Worm (Caenorhabditis elegans): ENCODE data around the gene R04A9.1.

The R04A9.1 gene

DNA sequence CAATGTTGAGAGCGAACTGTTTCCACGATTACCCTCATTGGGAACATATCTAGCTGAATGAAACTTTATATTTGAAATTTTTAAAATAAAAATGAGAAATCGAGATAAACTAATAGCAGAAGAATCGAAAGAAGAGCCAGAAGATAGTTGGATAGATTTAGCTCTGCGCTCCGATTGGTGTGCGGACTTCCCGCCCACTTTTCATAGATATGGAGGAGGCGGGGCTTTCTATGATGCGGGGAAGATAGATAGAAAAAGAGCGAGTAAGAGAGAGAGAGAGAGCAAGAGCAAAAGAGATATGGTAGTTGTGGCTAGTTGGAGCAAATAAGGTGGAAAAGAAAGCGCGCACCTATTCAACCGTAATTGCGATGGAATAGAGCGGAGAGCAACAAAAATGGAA, 29.1 kb downstream of the R04A9.1 start, which contains the start of gene dve-1:
Gene dve-1 (minus strand): TSS at position 66 of the 400 bp plus-strand sequence.
- TF ChIP-seq sdc-2 (tag; optimal IDR thresholded peaks at IDR 0.05) = peak; percentile 10
- peak; percentile 87 for TF ChIP-seq nfya-1 (tag; optimal IDR thresholded peaks at IDR 0.05)
- no peak for TF ChIP-seq K09A11.1 (tag; optimal IDR thresholded peaks at IDR 0.05; ENCODE audit: insufficient read depth)

DNA sequence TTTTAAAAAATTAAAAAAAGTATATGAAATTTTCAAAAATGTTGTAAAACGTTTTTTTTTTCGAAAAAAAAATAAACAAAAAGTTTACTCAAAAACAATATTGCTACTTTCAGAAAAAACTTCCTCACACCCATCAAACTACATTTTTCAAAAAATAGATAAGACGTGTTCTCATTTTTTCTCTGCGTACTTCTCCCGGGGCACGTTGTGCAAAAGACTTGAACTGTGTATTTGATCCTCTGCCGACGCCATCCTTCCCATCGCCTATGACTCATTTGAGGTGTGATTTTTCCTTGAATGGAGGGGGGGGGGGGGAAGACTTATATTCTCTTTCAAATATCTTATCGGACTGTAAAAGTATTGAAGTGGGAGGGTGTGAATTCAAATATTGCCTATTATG, 33.7 kb downstream of the R04A9.1 start:
- TF ChIP-seq T23F11.4 (GFP tag; optimal IDR thresholded peaks at IDR 0.05) = no peak
- no peak for TF ChIP-seq Y22D7AL.16 (tag; optimal IDR thresholded peaks at IDR 0.05)

DNA sequence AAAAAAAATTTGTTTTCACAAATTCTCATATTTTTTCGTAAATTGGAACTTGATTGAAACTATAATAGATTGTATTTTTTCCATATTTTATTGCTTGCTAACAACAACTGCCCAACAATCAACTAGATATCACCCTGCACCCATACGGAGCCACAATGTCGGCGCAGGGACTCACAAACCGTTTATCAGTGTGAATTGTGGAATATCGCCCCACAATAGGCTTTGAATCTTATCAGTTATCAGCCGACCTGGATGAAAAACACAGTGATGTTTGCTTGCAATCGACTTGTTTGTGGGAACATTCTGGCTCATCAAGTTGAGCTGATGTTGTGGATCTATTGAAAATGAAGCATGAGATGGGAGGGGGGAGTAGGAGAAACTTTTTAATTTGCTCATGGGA, 34.3 kb downstream of the R04A9.1 start:
- TF ChIP-seq lim-6 (tag; optimal IDR thresholded peaks at IDR 0.05) (no peak), syd-9 (tag; optimal IDR thresholded peaks at IDR 0.05) (no peak), T23F11.4 (GFP tag; optimal IDR thresholded peaks at IDR 0.05) (no peak), pros-1 (tag; optimal IDR thresholded peaks at IDR 0.05) (no peak), hlh-8 (tag; optimal IDR thresholded peaks at IDR 0.05) (no peak), unc-3 (GFP tag; conservative IDR thresholded peaks at IDR 0.05) (no peak), unc-3 (tag; optimal IDR thresholded peaks at IDR 0.05) (no peak), pqm-1 (tag; optimal IDR thresholded peaks at IDR 0.05) (no peak), unc-42 (tag; optimal IDR thresholded peaks at IDR 0.05) (no peak), che-1 (tag; optimal IDR thresholded peaks at IDR 0.05) (no peak), nfya-1 (tag; optimal IDR thresholded peaks at IDR 0.05) (no peak), elt-2 (tag; optimal IDR thresholded peaks at IDR 0.05) (no peak), fkh-6 (tag; optimal IDR thresholded peaks at IDR 0.05) (no peak), ceh-31 (tag; optimal IDR thresholded peaks at IDR 0.05) (no peak), ama-1 (optimal IDR thresholded peaks at IDR 0.05) (no peak), K09A11.1 (tag; optimal IDR thresholded peaks at IDR 0.05; ENCODE audit: insufficient read depth) (no peak)

DNA sequence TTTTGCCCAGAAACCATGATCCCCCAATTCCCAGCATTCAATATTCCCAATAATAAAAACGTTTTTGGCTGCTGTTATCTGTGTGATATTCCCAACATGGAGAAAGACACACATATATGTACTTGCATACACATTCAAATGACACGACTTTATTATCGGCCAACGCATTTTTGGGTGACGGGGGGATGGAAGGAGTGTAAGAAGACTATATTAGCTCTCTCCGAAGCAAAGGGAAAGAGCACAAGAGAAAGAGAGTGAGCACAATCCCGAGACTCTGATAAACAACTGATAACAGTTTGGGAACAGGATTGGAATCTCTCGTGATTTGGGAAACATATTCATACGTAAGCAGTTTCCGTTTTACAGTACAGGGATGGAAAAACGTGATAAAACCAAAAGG, 35.7 kb downstream of the R04A9.1 start:
- TF ChIP-seq ets-4 (tag; optimal IDR thresholded peaks at IDR 0.05) = no peak
- TF ChIP-seq Y22D7AL.16 (tag; optimal IDR thresholded peaks at IDR 0.05) = no peak
- TF ChIP-seq elt-2 (tag; optimal IDR thresholded peaks at IDR 0.05) = peak; percentile 69
- TF ChIP-seq dmd-4 (tag; optimal IDR thresholded peaks at IDR 0.05; ENCODE audit: borderline replicate concordance) = no peak
- TF ChIP-seq T23F11.4 (GFP tag; optimal IDR thresholded peaks at IDR 0.05) = no peak
- no peak for TF ChIP-seq fax-1 (tag; optimal IDR thresholded peaks at IDR 0.05)

ce11 chrX:449820-450219, 45.1 kb downstream of the R04A9.1 start, which contains the start of gene F52D1.2:
TSS of gene F52D1.2 (minus strand) at chrX:450212.
- TF ChIP-seq nfya-1 (tag; optimal IDR thresholded peaks at IDR 0.05) (no peak), gmeb-2 (tag; optimal IDR thresholded peaks at IDR 0.05) (no peak), pat-9 (tag; optimal IDR thresholded peaks at IDR 0.05) (no peak), hlh-8 (tag; optimal IDR thresholded peaks at IDR 0.05) (no peak), Y22D7AL.16 (tag; optimal IDR thresholded peaks at IDR 0.05) (no peak)
